Worm (Caenorhabditis elegans): ENCODE measurements around the gene col-143.

col-143 gene

ce11 chrV:6881038-6881437 is 45.6 kb downstream of the col-143 start, which contains the start of gene unc-70:
Gene unc-70, plus strand, starts transcription at chrV:6881338.
- TF ChIP-seq unc-55 (GFP tag; optimal IDR thresholded peaks at IDR 0.05) = peak; percentile 5
- TF ChIP-seq ztf-4 (tag; optimal IDR thresholded peaks at IDR 0.05) = no peak
- no peak for TF ChIP-seq fos-1 (tag; optimal IDR thresholded peaks at IDR 0.05)

DNA sequence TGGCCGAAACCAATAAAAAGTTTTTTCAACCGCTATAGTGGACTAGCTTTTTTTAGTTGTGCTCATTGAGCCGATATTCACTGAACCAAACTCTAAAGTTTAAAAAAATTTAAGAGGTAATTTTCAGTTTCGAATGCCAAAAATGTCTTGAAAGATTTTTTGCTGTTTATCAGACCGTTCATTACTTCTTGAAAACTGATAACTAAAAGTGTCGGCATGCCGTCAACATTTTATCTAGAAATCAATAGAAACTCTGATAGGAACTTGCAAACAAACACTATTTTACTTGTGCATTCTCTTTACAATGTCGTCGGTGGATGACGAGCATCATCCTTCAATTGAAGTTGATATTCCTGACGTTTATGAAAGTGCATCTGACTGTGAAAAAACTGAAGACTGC is 46.3 kb downstream of the col-143 start:
- TF ChIP-seq lin-13 (GFP tag; optimal IDR thresholded peaks at IDR 0.05) (no peak), fos-1 (tag; optimal IDR thresholded peaks at IDR 0.05) (peak; percentile 59), Y55F3AM.14 (GFP tag; optimal IDR thresholded peaks at IDR 0.05) (no peak)

ce11 chrV:6882452-6882939 is 47.1 kb downstream of the col-143 start:
- no peak for TF ChIP-seq ama-1 (optimal IDR thresholded peaks at IDR 0.05)
- TF ChIP-seq unc-55 (GFP tag; optimal IDR thresholded peaks at IDR 0.05) = no peak

DNA sequence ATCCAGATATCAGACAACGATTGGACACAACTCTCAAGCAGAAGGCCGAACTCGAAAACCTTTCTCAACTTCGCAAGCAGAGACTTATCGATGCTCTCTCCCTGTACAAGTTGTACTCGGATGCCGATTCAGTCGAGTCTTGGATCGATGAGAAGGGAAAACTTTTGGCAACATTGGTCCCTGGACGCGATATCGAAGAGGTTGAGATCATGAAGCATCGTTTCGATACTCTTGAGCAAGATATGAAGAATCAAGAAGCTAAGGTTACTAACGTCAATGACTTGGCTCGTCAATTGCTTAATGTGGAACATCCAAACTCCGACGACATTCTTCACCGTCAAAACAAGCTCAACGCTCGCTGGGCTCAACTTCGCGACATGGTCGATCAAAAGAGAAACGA is 49.6 kb downstream of the col-143 start:
- TF ChIP-seq nhr-21 (tag; optimal IDR thresholded peaks at IDR 0.05) = no peak
- no peak for TF ChIP-seq fos-1 (tag; optimal IDR thresholded peaks at IDR 0.05)
- TF ChIP-seq skn-1 (tag; optimal IDR thresholded peaks at IDR 0.05) = no peak
- no peak for TF ChIP-seq lin-13 (GFP tag; optimal IDR thresholded peaks at IDR 0.05)
- TF ChIP-seq ama-1 (optimal IDR thresholded peaks at IDR 0.05) = no peak
- TF ChIP-seq nhr-12 (tag; optimal IDR thresholded peaks at IDR 0.05) = no peak
- no peak for TF ChIP-seq R02D3.7 (tag; optimal IDR thresholded peaks at IDR 0.05)
- TF ChIP-seq nhr-129 (tag; optimal IDR thresholded peaks at IDR 0.05) = no peak
- no peak for TF ChIP-seq sma-9 (GFP tag; optimal IDR thresholded peaks at IDR 0.05)
- TF ChIP-seq sma-9 (tag; optimal IDR thresholded peaks at IDR 0.05) = no peak
- no peak for TF ChIP-seq ceh-16 (tag; optimal IDR thresholded peaks at IDR 0.05)
